Worm (Caenorhabditis elegans) whole organism, midembryonic: ENCODE results near the gene srw-59.

Experiments used
- T22C8.4 ChIP-seq: fragments of 200-800 bp; sonication (Bioruptor generic); IDR thresholded peaks from 2 replicates; pipeline ENCODE4 v1.3.6; 2022; ENCODE audit warnings: missing genetic modification characterization, missing compliant biosample characterization
- cog-1 ChIP-seq: sonication (generic microtip); optimal IDR thresholded peaks from 2 replicates; lab custom pipeline; 2016; ENCODE audit warnings: missing genetic modification characterization, missing compliant biosample characterization
- flt-1 ChIP-seq: fragments of 200-800 bp; sonication (Bioruptor generic); IDR thresholded peaks from 2 replicates; pipeline ENCODE4 v1.3.6; 2022; ENCODE audit warnings: missing genetic modification characterization, missing compliant biosample characterization
- klf-2 ChIP-seq: fragments of 200-800 bp; sonication (Bioruptor generic); conservative IDR thresholded peaks from 2 replicates; pipeline ENCODE4 v1.3.6; 2022; ENCODE audit warnings: missing genetic modification reagents, missing genetic modification characterization, missing compliant biosample characterization
- med-1 ChIP-seq: sonication (generic microtip); optimal IDR thresholded peaks from 2 replicates; lab custom pipeline; 2017; ENCODE audit warnings: missing genetic modification characterization, mild to moderate bottlenecking, missing compliant biosample characterization, antibody characterized with exemption, missing genetic modification reagents; ENCODE audit not compliant: insufficient read depth
- ref-1 ChIP-seq: fragments of 200-800 bp; sonication (Bioruptor generic); conservative IDR thresholded peaks from 2 replicates; pipeline ENCODE4 v1.3.6; 2022; ENCODE audit warnings: missing genetic modification reagents, missing genetic modification characterization, missing compliant biosample characterization
- tab-1 ChIP-seq: fragments of 200-800 bp; sonication (Bioruptor generic); IDR thresholded peaks from 2 replicates; pipeline ENCODE4 v1.3.6; 2022; ENCODE audit warnings: missing genetic modification characterization, missing compliant biosample characterization
- ztf-23 ChIP-seq: fragments of 200-800 bp; sonication (Bioruptor generic); IDR thresholded peaks from 2 replicates; pipeline ENCODE4 v1.3.6; 2022; ENCODE audit warnings: missing genetic modification reagents, missing genetic modification characterization, missing compliant biosample characterization
- ztf-29 ChIP-seq: fragments of 200-800 bp; sonication (Bioruptor generic); IDR thresholded peaks from 2 replicates; pipeline ENCODE4 v1.3.6; 2022; ENCODE audit warnings: missing genetic modification reagents, missing genetic modification characterization, missing compliant biosample characterization

The srw-59 gene

DNA sequence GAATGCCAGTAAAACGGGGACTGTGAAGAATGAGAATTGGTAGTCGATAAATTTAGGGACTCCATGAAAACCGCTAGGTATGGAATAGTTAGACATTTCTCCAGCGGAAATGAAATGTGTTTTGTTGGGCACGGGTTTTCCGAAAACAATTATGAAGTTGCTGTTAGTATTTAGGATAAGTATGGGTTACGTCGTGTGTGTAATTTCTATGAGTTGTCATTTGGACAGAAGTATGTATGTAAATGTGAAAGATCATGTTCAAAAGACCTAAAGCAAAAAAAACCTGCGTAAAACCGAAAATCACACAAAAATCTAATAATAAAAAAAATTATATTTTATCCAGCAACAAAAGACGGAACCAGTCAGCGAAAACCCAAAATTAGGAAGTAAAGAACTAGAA is 21.7 kb upstream of the srw-59 start, which contains the start of gene sru-23:
Gene sru-23, minus strand, starts transcription at position 101 of the 400 bp plus-strand sequence.
- TF ChIP-seq ztf-23 (GFP tag; lab: Robert Waterston, UW), result no peak
- no peak for TF ChIP-seq ztf-29 (GFP tag; lab: Robert Waterston, UW)
- TF ChIP-seq ref-1 (GFP tag; lab: Robert Waterston, UW), result no peak
- no peak for TF ChIP-seq T22C8.4
- TF ChIP-seq tab-1 (GFP tag; lab: Robert Waterston, UW), result no peak
- TF ChIP-seq klf-2 (GFP tag; lab: Robert Waterston, UW), result no peak
- no peak for TF ChIP-seq cog-1 (tag; lab: Kevin White, UChicago)
- TF ChIP-seq med-1, result no peak
- no peak for TF ChIP-seq flt-1 (GFP tag; lab: Robert Waterston, UW)

DNA sequence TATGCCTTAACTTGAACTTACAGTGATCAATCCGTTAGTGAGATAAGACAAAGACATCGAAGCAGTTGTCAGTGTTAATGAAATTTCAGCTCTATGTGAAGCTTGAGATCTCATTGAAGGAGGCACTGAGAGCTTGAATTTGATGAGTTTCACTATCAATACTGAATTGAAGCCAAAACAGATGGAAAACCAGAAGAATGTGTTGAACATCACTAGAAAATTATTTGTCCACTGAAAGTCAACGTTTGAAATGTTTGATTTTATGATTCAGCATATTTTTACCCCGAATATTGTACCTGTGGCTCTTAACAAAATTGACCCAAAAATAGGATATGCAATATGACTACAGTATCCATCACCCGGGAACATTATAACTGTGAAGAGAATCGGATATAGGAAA is 20.0 kb upstream of the srw-59 start:
- TF ChIP-seq klf-2 (GFP tag; lab: Robert Waterston, UW) (no peak), T22C8.4 (no peak), flt-1 (GFP tag; lab: Robert Waterston, UW) (no peak), ztf-23 (GFP tag; lab: Robert Waterston, UW) (no peak), tab-1 (GFP tag; lab: Robert Waterston, UW) (no peak), cog-1 (tag; lab: Kevin White, UChicago) (no peak), med-1 (no peak), ref-1 (GFP tag; lab: Robert Waterston, UW) (no peak), ztf-29 (GFP tag; lab: Robert Waterston, UW) (no peak)

DNA sequence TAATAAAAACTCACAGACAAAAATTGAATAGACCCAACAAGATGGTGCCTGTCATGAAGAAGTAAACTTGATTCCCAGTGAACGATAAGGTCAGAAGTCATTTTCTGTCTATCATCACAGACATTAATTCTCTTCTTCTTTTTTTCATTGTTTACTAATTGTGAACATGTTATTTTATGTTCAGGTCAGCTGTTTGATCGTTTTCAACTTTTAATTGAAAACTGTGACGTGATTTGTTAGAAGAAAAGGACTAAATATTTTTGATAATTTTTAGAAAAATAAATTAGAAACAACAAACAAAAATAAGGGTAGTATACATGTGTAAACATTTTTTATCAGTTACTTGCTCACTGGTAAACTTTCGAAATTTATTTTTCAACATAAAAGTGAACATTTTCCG is 18.9 kb upstream of the srw-59 start, which contains the start of gene F36G9.7:
Gene F36G9.7, minus strand, starts transcription at position 101 of the 400 bp plus-strand sequence.
- TF ChIP-seq ztf-23 (GFP tag; lab: Robert Waterston, UW), result no peak
- no peak for TF ChIP-seq T22C8.4
- TF ChIP-seq cog-1 (tag; lab: Kevin White, UChicago), result no peak
- no peak for TF ChIP-seq med-1
- no peak for TF ChIP-seq flt-1 (GFP tag; lab: Robert Waterston, UW)
- no peak for TF ChIP-seq ztf-29 (GFP tag; lab: Robert Waterston, UW)
- no peak for TF ChIP-seq tab-1 (GFP tag; lab: Robert Waterston, UW)
- TF ChIP-seq klf-2 (GFP tag; lab: Robert Waterston, UW), result no peak
- TF ChIP-seq ref-1 (GFP tag; lab: Robert Waterston, UW), result no peak

ce11 chrV:15967542-15967941 is 16.7 kb upstream of the srw-59 start, which contains the start of gene sri-1:
sri-1 (minus strand) TSS chrV:15967642.
- no peak for TF ChIP-seq ref-1 (GFP tag; lab: Robert Waterston, UW)
- no peak for TF ChIP-seq tab-1 (GFP tag; lab: Robert Waterston, UW)
- no peak for TF ChIP-seq T22C8.4
- TF ChIP-seq med-1, result no peak
- no peak for TF ChIP-seq klf-2 (GFP tag; lab: Robert Waterston, UW)
- TF ChIP-seq ztf-29 (GFP tag; lab: Robert Waterston, UW), result no peak
- TF ChIP-seq ztf-23 (GFP tag; lab: Robert Waterston, UW), result no peak
- TF ChIP-seq flt-1 (GFP tag; lab: Robert Waterston, UW), result no peak

DNA sequence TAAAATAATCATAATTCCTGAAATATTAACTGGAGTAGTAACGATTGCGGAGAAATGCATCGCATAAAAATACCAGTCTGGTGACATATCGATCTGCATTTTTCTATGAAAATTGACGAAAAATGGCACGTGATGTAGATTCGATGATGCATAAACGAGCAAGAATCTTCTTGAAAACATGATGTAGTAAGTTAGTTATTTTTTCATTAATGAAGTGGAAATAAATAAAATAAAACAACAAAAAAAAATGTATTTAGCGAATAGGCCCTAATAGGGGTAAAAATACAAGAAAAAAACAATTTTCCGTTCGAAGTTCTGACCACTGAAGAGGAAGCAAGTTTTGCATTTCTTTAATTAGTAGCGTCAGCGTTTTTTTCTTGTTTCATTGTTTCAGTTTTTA is 14.3 kb upstream of the srw-59 start, which contains the start of gene sri-2:
Gene sri-2, minus strand, starts transcription at position 101 of the 400 bp plus-strand sequence.
- TF ChIP-seq cog-1 (tag; lab: Kevin White, UChicago), result no peak
- no peak for TF ChIP-seq ztf-23 (GFP tag; lab: Robert Waterston, UW)
- no peak for TF ChIP-seq T22C8.4
- TF ChIP-seq flt-1 (GFP tag; lab: Robert Waterston, UW), result no peak
- no peak for TF ChIP-seq tab-1 (GFP tag; lab: Robert Waterston, UW)
- no peak for TF ChIP-seq ref-1 (GFP tag; lab: Robert Waterston, UW)
- TF ChIP-seq med-1, result no peak
- TF ChIP-seq klf-2 (GFP tag; lab: Robert Waterston, UW), result no peak
- no peak for TF ChIP-seq ztf-29 (GFP tag; lab: Robert Waterston, UW)

- TF ChIP-seq cog-1 (tag; lab: Kevin White, UChicago) (no peak), flt-1 (GFP tag; lab: Robert Waterston, UW) (no peak), T22C8.4 (no peak), ref-1 (GFP tag; lab: Robert Waterston, UW) (no peak), tab-1 (GFP tag; lab: Robert Waterston, UW) (no peak), med-1 (no peak), klf-2 (GFP tag; lab: Robert Waterston, UW) (no peak), ztf-29 (GFP tag; lab: Robert Waterston, UW) (no peak), ztf-23 (GFP tag; lab: Robert Waterston, UW) (no peak)
Measured at ce11 chrV:15959456-15959855, 8.7 kb upstream of the srw-59 start.

DNA sequence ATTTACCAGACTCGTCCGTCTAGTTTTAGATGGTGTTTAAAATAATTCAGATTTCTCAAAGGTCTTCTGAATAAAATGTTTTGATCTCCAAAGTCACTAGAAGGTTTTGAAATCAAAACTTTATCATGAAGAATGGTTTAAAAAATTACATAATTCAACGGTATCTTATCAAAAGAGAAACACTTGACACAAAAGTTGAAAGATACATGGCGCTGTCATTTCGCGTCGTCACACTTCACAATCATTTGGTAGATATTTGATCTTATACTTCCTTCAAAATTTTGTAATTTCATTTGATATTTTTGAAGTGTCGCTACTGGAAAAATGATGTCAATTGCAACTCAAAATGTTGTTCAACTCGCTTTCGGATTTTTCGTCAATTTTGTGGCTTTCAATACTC is 6.3 kb upstream of the srw-59 start, which contains the start of gene F36G9.3:
Gene F36G9.3, plus strand, starts transcription at position 301 of the 400 bp plus-strand sequence.
- TF ChIP-seq ztf-23 (GFP tag; lab: Robert Waterston, UW) (no peak), med-1 (no peak), flt-1 (GFP tag; lab: Robert Waterston, UW) (no peak), cog-1 (tag; lab: Kevin White, UChicago) (no peak), klf-2 (GFP tag; lab: Robert Waterston, UW) (no peak), ztf-29 (GFP tag; lab: Robert Waterston, UW) (no peak), T22C8.4 (no peak), tab-1 (GFP tag; lab: Robert Waterston, UW) (no peak), ref-1 (GFP tag; lab: Robert Waterston, UW) (no peak)

- TF ChIP-seq flt-1 (GFP tag; lab: Robert Waterston, UW), result no peak
- TF ChIP-seq cog-1 (tag; lab: Kevin White, UChicago), result no peak
- TF ChIP-seq ref-1 (GFP tag; lab: Robert Waterston, UW), result no peak
- TF ChIP-seq ztf-23 (GFP tag; lab: Robert Waterston, UW), result no peak
- TF ChIP-seq ztf-29 (GFP tag; lab: Robert Waterston, UW), result no peak
- TF ChIP-seq klf-2 (GFP tag; lab: Robert Waterston, UW), result no peak
- no peak for TF ChIP-seq med-1
- TF ChIP-seq T22C8.4, result no peak
- TF ChIP-seq tab-1 (GFP tag; lab: Robert Waterston, UW), result no peak
Measured at ce11 chrV:15955497-15955896, 4.7 kb upstream of the srw-59 start, which contains the start of gene srh-186. srh-186 (plus strand) TSS chrV:15955797.

DNA sequence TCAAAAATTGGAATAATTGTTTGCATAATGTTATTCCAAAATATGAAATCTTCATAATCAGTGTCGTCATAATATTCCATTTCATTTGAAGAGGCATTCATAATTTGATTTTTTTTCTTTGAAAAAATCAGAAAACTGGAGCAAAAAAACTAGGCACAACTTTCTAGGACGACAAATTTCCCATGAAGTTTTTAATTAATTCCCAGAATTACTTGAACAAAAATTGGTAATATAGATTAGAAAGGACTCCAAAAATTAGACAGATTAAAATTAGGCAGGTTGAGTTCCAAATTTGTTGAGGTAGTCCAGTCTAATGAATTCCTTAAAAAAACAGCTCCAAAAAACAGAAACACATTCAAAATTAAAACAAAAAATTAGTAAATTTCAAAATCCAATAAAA is 4.1 kb upstream of the srw-59 start, which contains the start of gene srw-57:
Gene srw-57, minus strand, starts transcription at position 101 of the 400 bp plus-strand sequence.
- TF ChIP-seq ztf-29 (GFP tag; lab: Robert Waterston, UW), result no peak
- no peak for TF ChIP-seq T22C8.4
